Worm (Caenorhabditis elegans): ENCODE data around the gene W01G7.4.

DNA sequence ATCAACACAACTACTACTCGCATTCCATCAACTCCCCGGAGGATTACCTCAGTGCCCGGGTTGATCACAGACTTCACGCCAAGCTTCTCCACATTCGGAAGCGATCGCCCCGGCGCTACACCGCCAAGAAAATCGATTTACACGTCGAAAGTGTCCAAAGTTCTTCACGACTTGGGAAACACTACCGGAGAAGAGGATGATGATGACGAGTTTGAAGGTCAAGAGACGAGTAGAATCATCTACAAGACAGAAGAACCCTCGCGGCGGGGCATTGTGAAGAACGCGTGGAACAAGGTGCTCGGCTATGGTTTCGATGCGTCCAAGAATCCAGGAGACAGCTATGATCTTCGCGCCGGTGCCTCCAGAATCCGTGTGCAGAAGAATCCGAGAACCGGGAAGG, 3.5 kb downstream of the W01G7.4 start:
- TF ChIP-seq irx-1 (tag; optimal IDR thresholded peaks at IDR 0.05) (no peak), lin-13 (GFP tag; optimal IDR thresholded peaks at IDR 0.05) (no peak), lin-39 (tag; optimal IDR thresholded peaks at IDR 0.05) (no peak), dpl-1 (GFP tag; optimal IDR thresholded peaks at IDR 0.05) (no peak), fos-1 (tag; optimal IDR thresholded peaks at IDR 0.05) (no peak), mep-1 (tag; optimal IDR thresholded peaks at IDR 0.05) (no peak), egl-27 (tag; optimal IDR thresholded peaks at IDR 0.05) (no peak), fkh-10 (GFP tag; optimal IDR thresholded peaks at IDR 0.05) (no peak), tbx-2 (tag; optimal IDR thresholded peaks at IDR 0.05) (no peak), snpc-4 (tag; optimal IDR thresholded peaks at IDR 0.05) (no peak)
